Fruit fly (Drosophila melanogaster) whole organism, pupa: ENCODE results near the gene CG11726.

Source experiments
- CG17806 ChIP-seq: fragments of 200-800 bp; sonication (Bioruptor generic); optimal IDR thresholded peaks from 2 replicates; lab custom pipeline; 2018; ENCODE audit warnings: missing biosample characterization, mild to moderate bottlenecking, missing genetic modification characterization, moderate library complexity
- CG34367 ChIP-seq: fragments of 200-800 bp; sonication (Bioruptor generic); optimal IDR thresholded peaks from 2 replicates; lab custom pipeline; 2018; ENCODE audit warnings: missing biosample characterization, mild to moderate bottlenecking, missing genetic modification characterization
- CG9948 ChIP-seq: fragments of 200-800 bp; sonication (Bioruptor generic); optimal IDR thresholded peaks from 2 replicates; lab custom pipeline; 2018; ENCODE audit warnings: missing biosample characterization, mild to moderate bottlenecking, missing genetic modification characterization, moderate library complexity
- EcR ChIP-seq: fragments of 200-800 bp; sonication (Bioruptor generic); optimal IDR thresholded peaks from 3 replicates; lab custom pipeline; 2019; ENCODE audit warnings: missing biosample characterization, missing genetic modification characterization, mild to moderate bottlenecking, moderate library complexity, missing genetic modification reagents
- Ets98B ChIP-seq: fragments of 200-800 bp; sonication (Bioruptor generic); IDR thresholded peaks from 2 replicates; pipeline ENCODE4 v1.3.6; 2022; ENCODE audit warnings: missing biosample characterization, missing genetic modification characterization
- Pif1B ChIP-seq: fragments of 200-800 bp; sonication (Bioruptor generic); optimal IDR thresholded peaks from 3 replicates; lab custom pipeline; 2016; ENCODE audit warnings: missing biosample characterization, missing genetic modification characterization
- fd96Ca ChIP-seq: fragments of 200-800 bp; sonication (Bioruptor generic); IDR thresholded peaks from 3 replicates; pipeline ENCODE4 v1.3.6; 2022; ENCODE audit warnings: missing biosample characterization, missing genetic modification characterization
- rn ChIP-seq: fragments of 200-800 bp; sonication (Bioruptor generic); IDR thresholded peaks from 2 replicates; pipeline ENCODE4 v1.3.6; 2022; ENCODE audit warnings: missing biosample characterization, missing genetic modification characterization

dm6 chr3L:11410505-11410904 lies 16.0 kb downstream of the CG11726 start:
- TF ChIP-seq EcR, result no peak
- TF ChIP-seq Ets98B (GFP tag; lab: Robert Waterston, UW), result no peak
- no peak for TF ChIP-seq CG9948 (tag; lab: Kevin White, UChicago)
- TF ChIP-seq Pif1B, result no peak
- no peak for TF ChIP-seq rn (GFP tag; lab: Robert Waterston, UW)
- TF ChIP-seq CG34367 (tag; lab: Kevin White, UChicago), result no peak
- TF ChIP-seq CG17806, result no peak
- no peak for TF ChIP-seq fd96Ca (GFP tag; lab: Robert Waterston, UW)
